Fruit fly (Drosophila melanogaster): Measurements from ENCODE around the gene CG46509.
"Not testable (repeated sequence)": the region's sequence is repeated elsewhere in the genome, so short reads cannot be mapped to it uniquely, and the experiment has no call there.

CG46509 gene

DNA sequence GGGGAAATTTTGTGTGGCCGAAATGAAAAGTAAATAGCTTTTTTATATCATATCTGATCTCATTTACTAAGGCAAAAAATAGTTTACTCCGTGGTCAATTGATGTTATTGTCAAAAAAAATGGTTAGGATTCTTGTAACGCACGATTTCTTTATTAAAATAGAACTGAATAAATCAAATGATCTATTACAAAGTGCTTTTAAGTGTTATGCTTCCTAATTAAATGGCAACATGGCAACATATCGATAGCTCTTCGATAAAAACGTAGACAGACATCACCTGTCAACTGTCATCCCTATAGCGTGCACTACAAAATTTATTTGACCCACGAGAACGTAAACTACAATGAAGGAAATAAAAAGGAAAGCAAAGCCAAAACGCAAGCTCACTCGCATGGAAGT lies 14.6 kb downstream of the CG46509 start, which contains the start of gene CG46512:
TSS of gene CG46512 (plus strand) at position 301 of the 400 bp plus-strand sequence.
- TF ChIP-seq CG15336 (GFP tag; IDR thresholded peaks at IDR 0.05); CG6792 (GFP tag; optimal IDR thresholded peaks at IDR 0.05); CG32006 (GFP tag; optimal IDR thresholded peaks at IDR 0.05): not testable (repeated sequence)

DNA sequence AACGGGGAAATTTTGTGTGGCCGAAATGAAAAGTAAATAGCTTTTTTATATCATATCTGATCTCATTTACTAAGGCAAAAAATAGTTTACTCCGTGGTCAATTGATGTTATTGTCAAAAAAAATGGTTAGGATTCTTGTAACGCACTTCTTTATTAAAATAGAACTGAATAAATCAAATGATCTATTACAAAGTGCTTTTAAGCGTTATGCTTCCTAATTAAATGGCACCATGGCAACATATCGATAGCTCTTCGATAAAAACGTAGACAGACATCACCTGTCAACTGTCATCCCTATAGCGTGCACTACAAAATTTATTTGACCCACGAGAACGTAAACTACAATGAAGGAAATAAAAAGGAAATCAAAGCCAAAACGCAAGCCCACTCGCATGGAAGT lies 19.5 kb downstream of the CG46509 start, which contains the start of gene CG46513:
TSS of gene CG46513 (plus strand) at position 301 of the 400 bp plus-strand sequence.
- not testable (repeated sequence) for TF ChIP-seq pdm3 (GFP tag; optimal IDR thresholded peaks at IDR 0.05); CG8119 (GFP tag; IDR thresholded peaks at IDR 0.05); CG10631 (GFP tag; optimal IDR thresholded peaks at IDR 0.05)

DNA sequence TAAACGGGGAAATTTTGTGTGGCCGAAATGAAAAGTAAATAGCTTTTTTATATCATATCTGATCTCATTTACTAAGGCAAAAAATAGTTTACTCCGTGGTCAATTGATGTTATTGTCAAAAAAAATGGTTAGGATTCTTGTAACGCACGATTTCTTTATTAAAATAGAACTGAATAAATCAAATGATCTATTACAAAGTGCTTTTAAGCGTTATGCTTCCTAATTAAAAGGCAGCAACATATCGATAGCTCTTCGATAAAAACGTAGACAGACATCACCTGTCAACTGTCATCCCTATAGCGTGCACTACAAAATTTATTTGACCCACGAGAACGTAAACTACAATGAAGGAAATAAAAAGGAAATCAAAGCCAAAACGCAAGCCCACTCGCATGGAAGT lies 24.4 kb downstream of the CG46509 start, which contains the start of gene CG46514:
TSS of gene CG46514 (plus strand) at position 301 of the 400 bp plus-strand sequence.
- TF ChIP-seq esn, vri, fd85E (GFP tag; optimal IDR thresholded peaks at IDR 0.05): not testable (repeated sequence)

- not testable (repeated sequence) for TF ChIP-seq CG1621 (tag; optimal IDR thresholded peaks at IDR 0.05); CG7368 (GFP tag; optimal IDR thresholded peaks at IDR 0.05); Ets21C (GFP tag; optimal IDR thresholded peaks at IDR 0.05)
Measured at dm6 chrX:22201883-22202282, 29.4 kb downstream of the CG46509 start, which contains the start of gene CG46515. TSS of gene CG46515 (plus strand) at chrX:22202183.

DNA sequence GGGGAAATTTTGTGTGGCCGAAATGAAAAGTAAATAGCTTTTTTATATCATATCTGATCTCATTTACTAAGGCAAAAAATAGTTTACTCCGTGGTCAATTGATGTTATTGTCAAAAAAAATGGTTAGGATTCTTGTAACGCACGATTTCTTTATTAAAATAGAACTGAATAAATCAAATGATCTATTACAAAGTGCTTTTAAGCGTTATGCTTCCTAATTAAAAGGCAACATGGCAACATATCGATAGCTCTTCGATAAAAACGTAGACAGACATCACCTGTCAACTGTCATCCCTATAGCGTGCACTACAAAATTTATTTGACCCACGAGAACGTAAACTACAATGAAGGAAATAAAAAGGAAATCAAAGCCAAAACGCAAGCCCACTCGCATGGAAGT lies 39.6 kb downstream of the CG46509 start, which contains the start of gene CG46516:
TSS of gene CG46516 (plus strand) at position 301 of the 400 bp plus-strand sequence.
- not testable (repeated sequence) for TF ChIP-seq CG3919 (GFP tag; optimal IDR thresholded peaks at IDR 0.05); CG6276 (GFP tag; optimal IDR thresholded peaks at IDR 0.05); CG11294 (GFP tag; IDR thresholded peaks at IDR 0.05)

- not testable (repeated sequence) for TF ChIP-seq CG6854 (GFP tag; optimal IDR thresholded peaks at IDR 0.05); dsx (GFP tag; optimal IDR thresholded peaks at IDR 0.05; ENCODE audit: poor library complexity, severe bottlenecking); topi (GFP tag; optimal IDR thresholded peaks at IDR 0.05)
Measured at dm6 chrX:22217079-22217478, 44.6 kb downstream of the CG46509 start, which contains the start of gene CG46517. TSS of gene CG46517 (plus strand) at chrX:22217379.
